Worm (Caenorhabditis elegans) whole organism, mixed stage, embryonic: ENCODE measurements around the gene nspd-7.

Source experiments
- M03D4.4 ChIP-seq: sonication (generic microtip); optimal IDR thresholded peaks from 2 replicates; lab custom pipeline; 2017; ENCODE audit warnings: mild to moderate bottlenecking, missing genetic modification characterization, missing compliant biosample characterization
- bed-3 ChIP-seq: fragments of 200-800 bp; sonication (Bioruptor generic); optimal IDR thresholded peaks from 3 replicates; lab custom pipeline; 2018; ENCODE audit warnings: mild to moderate bottlenecking, missing genetic modification characterization, moderate library complexity, missing compliant biosample characterization
- blmp-1 ChIP-seq: fragments of 150-350 bp; optimal IDR thresholded peaks from 2 replicates; lab custom pipeline; 2014; ENCODE audit warnings: missing biosample characterization, missing genetic modification characterization
- ceh-39 ChIP-seq: fragments of 150-350 bp; optimal IDR thresholded peaks from 2 replicates; lab custom pipeline; 2014; ENCODE audit warnings: missing biosample characterization, missing genetic modification characterization
- ceh-43 ChIP-seq: fragments of 200-800 bp; sonication (Bioruptor generic); optimal IDR thresholded peaks from 2 replicates; lab custom pipeline; 2018; ENCODE audit warnings: mild to moderate bottlenecking, missing genetic modification characterization, moderate library complexity, missing compliant biosample characterization
- ceh-83 ChIP-seq: fragments of 200-800 bp; sonication (Bioruptor generic); optimal IDR thresholded peaks from 2 replicates; lab custom pipeline; 2018; ENCODE audit warnings: mild to moderate bottlenecking, missing genetic modification characterization, missing compliant biosample characterization
- ces-1 ChIP-seq: fragments of 150-350 bp; optimal IDR thresholded peaks from 2 replicates; lab custom pipeline; 2014; ENCODE audit warnings: missing biosample characterization, missing genetic modification reagents, missing genetic modification characterization
- cnd-1 ChIP-seq: fragments of 200-800 bp; sonication (Bioruptor generic); optimal IDR thresholded peaks from 2 replicates; lab custom pipeline; 2018; ENCODE audit warnings: mild to moderate bottlenecking, missing genetic modification characterization, missing compliant biosample characterization
- drap-1 ChIP-seq: fragments of 200-800 bp; sonication (Bioruptor generic); optimal IDR thresholded peaks from 3 replicates; lab custom pipeline; 2018; ENCODE audit warnings: mild to moderate bottlenecking, missing genetic modification characterization, missing compliant biosample characterization
- elt-1 ChIP-seq: sonication (generic microtip); optimal IDR thresholded peaks from 2 replicates; lab custom pipeline; 2017; ENCODE audit warnings: missing genetic modification characterization, mild to moderate bottlenecking, missing compliant biosample characterization, antibody characterized with exemption, moderate library complexity, borderline replicate concordance; ENCODE audit not compliant: insufficient read depth
- elt-3 ChIP-seq: fragments of 150-350 bp; optimal IDR thresholded peaks from 2 replicates; lab custom pipeline; 2014; ENCODE audit warnings: missing biosample characterization, missing genetic modification characterization
- flh-1 ChIP-seq: fragments of 200-800 bp; sonication (Bioruptor generic); optimal IDR thresholded peaks from 2 replicates; lab custom pipeline; 2018; ENCODE audit warnings: mild to moderate bottlenecking, missing genetic modification characterization, moderate library complexity, missing compliant biosample characterization
- ham-2 ChIP-seq: fragments of 200-800 bp; sonication (Bioruptor generic); optimal IDR thresholded peaks from 2 replicates; lab custom pipeline; 2018; ENCODE audit warnings: mild to moderate bottlenecking, missing genetic modification characterization, missing compliant biosample characterization
- lin-32 ChIP-seq: fragments of 200-800 bp; sonication (Bioruptor generic); optimal IDR thresholded peaks from 2 replicates; lab custom pipeline; 2018; ENCODE audit warnings: mild to moderate bottlenecking, missing genetic modification characterization, missing compliant biosample characterization
- lsy-2 ChIP-seq: fragments of 150-350 bp; optimal IDR thresholded peaks from 2 replicates; lab custom pipeline; 2014; ENCODE audit warnings: missing biosample characterization, missing genetic modification characterization
- mab-5 ChIP-seq: fragments of 150-350 bp; optimal IDR thresholded peaks from 2 replicates; lab custom pipeline; 2014; ENCODE audit warnings: missing biosample characterization, missing genetic modification characterization
- mep-1 ChIP-seq: fragments of 150-350 bp; optimal IDR thresholded peaks from 2 replicates; lab custom pipeline; 2017; ENCODE audit warnings: missing biosample characterization, missing genetic modification reagents, missing genetic modification characterization, inconsistent platforms
- nhr-12 ChIP-seq: fragments of 150-350 bp; optimal IDR thresholded peaks from 2 replicates; lab custom pipeline; 2014; ENCODE audit warnings: missing biosample characterization, missing genetic modification characterization
- nhr-237 ChIP-seq: fragments of 150-350 bp; optimal IDR thresholded peaks from 2 replicates; lab custom pipeline; 2014; ENCODE audit warnings: missing biosample characterization, missing genetic modification characterization
- nhr-28 ChIP-seq: fragments of 150-350 bp; optimal IDR thresholded peaks from 2 replicates; lab custom pipeline; 2014; ENCODE audit warnings: missing biosample characterization, missing genetic modification characterization
- nhr-76 ChIP-seq: sonication (generic microtip); optimal IDR thresholded peaks from 2 replicates; lab custom pipeline; 2017; ENCODE audit warnings: missing biosample characterization, missing genetic modification characterization
- pha-4 ChIP-seq: fragments of 150-350 bp; optimal IDR thresholded peaks from 2 replicates; lab custom pipeline; 2018; ENCODE audit warnings: missing biosample characterization, missing genetic modification reagents, missing genetic modification characterization
- sem-2 ChIP-seq: fragments of 200-800 bp; sonication (Bioruptor generic); optimal IDR thresholded peaks from 2 replicates; lab custom pipeline; 2018; ENCODE audit warnings: mild to moderate bottlenecking, missing genetic modification characterization, missing compliant biosample characterization
- snpc-4 ChIP-seq: fragments of 150-350 bp; optimal IDR thresholded peaks from 2 replicates; lab custom pipeline; 2014; ENCODE audit warnings: missing biosample characterization, missing genetic modification characterization
- unc-120 ChIP-seq: sonication (generic microtip); optimal IDR thresholded peaks from 2 replicates; lab custom pipeline; 2017; ENCODE audit warnings: missing genetic modification characterization, missing compliant biosample characterization; ENCODE audit not compliant: poor library complexity, severe bottlenecking
- unc-62 ChIP-seq: fragments of 150-350 bp; optimal IDR thresholded peaks from 2 replicates; lab custom pipeline; 2014; ENCODE audit warnings: missing biosample characterization, missing genetic modification reagents, missing genetic modification characterization
- zip-8 ChIP-seq: fragments of 150-350 bp; optimal IDR thresholded peaks from 2 replicates; lab custom pipeline; 2014; ENCODE audit warnings: missing biosample characterization, missing genetic modification characterization
- ztf-11 ChIP-seq: fragments of 150-350 bp; optimal IDR thresholded peaks from 2 replicates; lab custom pipeline; 2014; ENCODE audit warnings: missing biosample characterization, missing genetic modification characterization

The nspd-7 gene

DNA sequence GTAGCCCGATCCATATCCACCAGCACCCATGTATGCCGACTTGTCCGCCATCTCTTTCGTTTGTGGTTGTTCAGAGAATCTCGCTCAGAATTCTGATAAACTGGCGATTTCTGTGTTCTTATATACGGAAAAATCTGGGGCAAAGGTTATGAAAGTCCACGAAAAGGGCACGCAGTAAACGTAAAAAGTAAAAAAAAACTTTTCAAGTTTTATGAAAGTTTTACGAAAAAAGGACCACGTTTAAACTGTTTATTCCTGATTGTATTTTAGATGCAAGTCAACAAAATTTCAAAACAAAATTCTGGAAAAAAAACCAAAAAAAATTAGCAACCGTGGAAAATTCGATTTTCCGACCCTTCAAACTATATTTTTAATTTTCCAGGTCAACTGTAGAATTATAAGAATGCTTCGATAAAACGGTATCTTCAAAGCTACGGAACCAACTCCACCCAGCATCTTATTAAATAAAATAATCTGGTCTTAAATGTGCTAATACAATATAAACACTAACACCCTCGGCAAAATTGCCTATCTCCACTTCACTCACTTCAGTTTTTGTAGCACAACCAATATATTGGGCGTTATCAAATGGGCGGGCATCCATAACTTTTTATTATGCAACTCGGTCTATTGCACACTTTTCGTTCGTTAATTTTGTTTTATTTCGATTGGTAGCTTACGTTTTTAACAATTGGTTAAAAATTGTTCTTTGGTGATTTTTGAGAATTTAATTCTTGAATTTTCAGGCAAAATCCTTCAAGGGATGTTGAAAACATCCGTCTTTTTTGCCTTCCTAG is at the start of gene nspd-7, which contains the start of gene Y43C5A.2:
nspd-7 (minus strand) TSS at position 51 of the 797 bp plus-strand sequence.
Y43C5A.2 (plus strand) TSS at position 747 of the 797 bp plus-strand sequence.
- TF ChIP-seq ces-1 (no peak), sem-2 (GFP tag; lab: Kevin White, UChicago) (no peak), flh-1 (no peak), drap-1 (no peak), nhr-12 (tag; lab: Kevin White, UChicago) (no peak), ceh-43 (no peak), lin-32 (no peak), ztf-11 (no peak), unc-120 (tag; lab: Kevin White, UChicago) (no peak), nhr-76 (tag; lab: Kevin White, UChicago) (no peak), M03D4.4 (tag; lab: Kevin White, UChicago) (no peak), mab-5 (no peak), ham-2 (GFP tag; lab: Kevin White, UChicago) (no peak), elt-1 (tag; lab: Kevin White, UChicago) (no peak)

DNA sequence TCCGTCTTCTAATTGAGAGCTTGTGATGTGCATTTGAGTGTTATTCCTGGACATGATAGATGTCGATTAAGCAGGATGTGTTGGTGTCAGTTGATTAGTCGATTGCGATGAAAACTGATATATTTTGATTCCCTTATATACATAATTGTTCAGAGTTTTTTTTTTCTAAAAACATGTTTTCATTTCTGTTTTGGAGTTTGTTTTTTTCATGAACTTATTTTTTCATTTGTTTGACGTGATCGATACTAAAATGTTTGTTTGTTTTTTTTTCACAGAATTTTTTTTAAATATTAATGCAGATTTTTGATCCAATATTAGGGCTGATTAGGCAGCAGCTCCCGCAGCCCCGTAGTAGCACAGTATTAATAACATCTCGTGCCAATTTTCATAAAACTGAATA is 49.2 kb upstream of the nspd-7 start, which contains the start of gene R09E10.2:
R09E10.2 (minus strand) TSS at position 101 of the 400 bp plus-strand sequence.
- no peak for TF ChIP-seq lsy-2
- TF ChIP-seq ztf-11: no peak
- no peak for TF ChIP-seq mep-1 (tag; lab: Kevin White, UChicago)
- TF ChIP-seq elt-3 (tag; lab: Kevin White, UChicago): no peak
- TF ChIP-seq M03D4.4 (tag; lab: Kevin White, UChicago): no peak
- no peak for TF ChIP-seq sem-2 (GFP tag; lab: Kevin White, UChicago)
- TF ChIP-seq nhr-237 (tag; lab: Kevin White, UChicago): no peak
- no peak for TF ChIP-seq unc-62 (GFP tag; lab: Kevin White, UChicago)
- TF ChIP-seq mab-5: no peak
- TF ChIP-seq zip-8: no peak
- no peak for TF ChIP-seq ham-2 (GFP tag; lab: Kevin White, UChicago)
- TF ChIP-seq cnd-1: no peak
- no peak for TF ChIP-seq bed-3
- TF ChIP-seq, all 35 proteins: peak for 0

DNA sequence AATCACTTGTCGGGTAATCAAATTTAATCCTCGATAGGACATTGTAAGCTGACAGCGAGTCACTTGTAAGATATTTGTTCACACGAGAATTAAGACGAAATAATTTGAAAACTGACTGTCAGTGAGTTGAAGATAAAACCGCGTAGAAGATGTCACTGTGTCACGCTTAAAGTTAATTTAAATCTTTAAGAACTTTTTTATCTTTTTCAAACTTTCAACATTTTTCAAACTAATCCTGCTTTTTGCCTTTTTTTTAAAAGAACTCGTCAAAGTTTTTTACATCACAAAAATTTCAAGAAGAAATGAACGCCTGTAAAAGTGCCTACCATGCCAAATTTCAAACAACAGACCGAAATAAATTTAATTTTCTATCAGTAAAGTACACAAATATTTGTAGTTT is 44.6 kb upstream of the nspd-7 start, which contains the start of gene acs-18:
acs-18 (minus strand) TSS at position 101 of the 400 bp plus-strand sequence.
- TF ChIP-seq nhr-28 (tag; lab: Kevin White, UChicago): no peak
- TF ChIP-seq cnd-1: no peak
- no peak for TF ChIP-seq nhr-12 (tag; lab: Kevin White, UChicago)
- no peak for TF ChIP-seq nhr-237 (tag; lab: Kevin White, UChicago)
- no peak for TF ChIP-seq blmp-1 (tag; lab: Kevin White, UChicago)
- TF ChIP-seq snpc-4 (tag; lab: Kevin White, UChicago): no peak

DNA sequence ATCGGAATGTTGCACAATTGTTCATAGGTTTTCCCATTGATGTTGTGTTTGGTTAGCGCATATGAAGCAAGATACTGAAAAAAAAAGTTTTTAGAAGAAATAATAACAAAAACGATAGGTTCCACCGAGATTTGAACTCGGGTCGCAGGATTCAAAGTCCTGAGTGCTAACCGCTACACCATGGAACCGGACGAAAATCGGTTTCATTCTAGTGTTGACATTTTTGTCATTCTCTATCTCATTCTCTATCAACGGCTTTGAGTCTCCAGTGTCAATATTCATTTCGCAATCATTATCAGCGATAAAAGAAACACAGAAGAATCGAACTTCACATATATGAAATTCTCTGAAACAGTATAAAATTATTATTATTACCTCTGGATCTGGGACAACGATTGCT is 42.1 kb upstream of the nspd-7 start:
- TF ChIP-seq nhr-76 (tag; lab: Kevin White, UChicago) (no peak), lin-32 (no peak), blmp-1 (tag; lab: Kevin White, UChicago) (no peak)

DNA sequence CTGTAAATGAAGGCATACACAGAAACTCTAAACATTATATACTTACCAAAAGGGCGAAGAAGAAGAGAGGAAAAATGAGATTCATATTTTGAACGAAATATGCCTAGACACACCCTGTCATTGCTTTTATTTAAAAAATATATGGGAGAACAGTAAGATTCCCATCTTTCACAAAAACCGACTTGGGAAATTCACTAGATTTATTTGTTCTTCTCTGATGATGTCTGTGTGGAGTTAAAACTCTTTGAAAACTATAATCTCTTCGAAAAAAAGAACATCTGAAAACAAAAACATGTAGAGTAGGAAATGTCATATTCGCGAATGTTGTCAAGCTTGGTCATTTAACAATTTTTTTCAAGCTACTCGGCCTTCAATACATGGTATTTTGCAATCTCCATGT is 41.3 kb upstream of the nspd-7 start, which contains the start of gene R09E10.8:
R09E10.8 (minus strand) TSS at position 101 of the 400 bp plus-strand sequence.
- TF ChIP-seq ceh-39 (tag; lab: Kevin White, UChicago) (no peak), lsy-2 (no peak), ceh-83 (GFP tag; lab: Kevin White, UChicago) (no peak), ztf-11 (no peak), M03D4.4 (tag; lab: Kevin White, UChicago) (no peak), mep-1 (tag; lab: Kevin White, UChicago) (no peak), pha-4 (tag; lab: Kevin White, UChicago) (no peak)
- TF ChIP-seq, all 35 proteins: peak for 0

DNA sequence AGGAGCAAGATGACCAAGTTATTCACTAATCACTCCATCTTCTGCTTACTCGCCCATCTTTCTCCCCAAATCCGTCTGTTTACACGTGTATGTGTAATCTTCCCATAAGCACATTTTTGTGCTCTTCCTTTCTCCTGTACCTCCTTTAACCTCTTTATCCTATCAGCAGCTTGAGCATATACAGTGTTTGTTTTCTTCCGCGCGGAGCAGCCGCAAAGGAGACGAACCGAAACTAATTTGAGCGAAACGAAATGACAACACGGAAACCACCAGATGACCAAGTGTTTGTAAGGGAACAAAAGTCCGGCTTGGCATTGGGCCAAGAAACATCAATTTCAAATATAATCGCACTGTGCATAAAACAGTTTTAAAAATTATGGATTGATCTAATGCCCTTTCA is 35.4 kb upstream of the nspd-7 start:
- no peak for TF ChIP-seq lsy-2
